Worm (Caenorhabditis elegans) whole organism, L4 larva: ENCODE measurements around the gene spk-1.

ENCODE experiments used
- F26F4.8 ChIP-seq: fragments of 200-800 bp; sonication (Bioruptor generic); conservative IDR thresholded peaks from 2 replicates; pipeline ENCODE4 v1.3.6; 2022; ENCODE audit warnings: missing genetic modification characterization, missing compliant biosample characterization
- aha-1 ChIP-seq: fragments of 150-350 bp; peaks from one replicate; lab custom pipeline; 2014; ENCODE audit warnings: missing biosample characterization, missing genetic modification characterization
- aly-2 ChIP-seq: sonication (generic microtip); optimal IDR thresholded peaks from 2 replicates; lab custom pipeline; 2018; ENCODE audit warnings: missing biosample characterization, missing genetic modification characterization
- ces-1 ChIP-seq: fragments of 150-350 bp; sonication (generic microtip); optimal IDR thresholded peaks from 4 replicates; lab custom pipeline; 2014; ENCODE audit warnings: missing biosample characterization, missing genetic modification reagents, missing genetic modification characterization
- jun-1 ChIP-seq: fragments of 150-350 bp; optimal IDR thresholded peaks from 2 replicates; lab custom pipeline; 2014; ENCODE audit warnings: missing biosample characterization, missing genetic modification reagents, missing genetic modification characterization
- nhr-237 ChIP-seq: sonication (generic microtip); optimal IDR thresholded peaks from 2 replicates; lab custom pipeline; 2017; ENCODE audit warnings: missing biosample characterization, missing genetic modification characterization
- pha-4 ChIP-seq, 2 experiments: fragments of 150-350 bp in 1 of 2; fragments of 200-800 bp in 1 of 2; sonication (Bioruptor generic) in 1 of 2; IDR thresholded peaks in 1 of 2; optimal IDR thresholded peaks in 1 of 2; 2 replicates each; pipeline versions ENCODE4 v1.3.6 to Lab custom; 2014 to 2022; ENCODE audit warnings: missing genetic modification characterization in 2 of 2, missing genetic modification reagents in 2 of 2, missing biosample characterization in 1 of 2, missing compliant biosample characterization in 1 of 2
- zag-1 ChIP-seq: fragments of 150-350 bp; optimal IDR thresholded peaks from 2 replicates; lab custom pipeline; 2014; ENCODE audit warnings: missing biosample characterization, missing genetic modification characterization
- zfp-3 ChIP-seq: fragments of 200-800 bp; sonication (Bioruptor generic); conservative IDR thresholded peaks from 2 replicates; pipeline ENCODE4 v1.3.6; 2022; ENCODE audit warnings: missing genetic modification reagents, missing genetic modification characterization, missing compliant biosample characterization

DNA sequence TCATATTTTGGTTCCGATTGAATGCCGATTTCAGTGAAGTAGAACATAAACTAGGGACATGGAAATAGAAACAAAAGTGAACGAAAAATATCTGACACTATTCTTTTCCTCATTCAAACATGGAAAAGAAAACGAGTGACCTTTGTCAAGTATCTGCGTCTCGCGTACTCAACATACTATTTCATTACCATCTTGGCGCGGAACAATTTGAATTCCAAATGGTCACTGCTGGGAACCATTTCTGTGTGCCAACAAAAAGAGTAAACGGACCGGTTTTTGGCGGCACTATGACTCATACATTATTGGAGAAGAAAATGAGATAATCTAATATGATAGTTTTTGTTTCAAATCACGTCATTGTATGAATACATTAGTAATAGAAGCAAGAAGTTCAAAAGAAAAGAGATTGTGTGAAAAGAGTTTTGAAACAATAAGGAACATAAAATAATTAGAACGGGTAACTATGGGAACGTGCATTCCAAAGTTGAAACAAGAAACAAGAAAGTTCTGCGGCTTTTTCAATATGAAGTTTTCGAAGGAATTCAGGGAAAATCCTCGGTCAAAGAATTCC lies 26.1 kb downstream of the spk-1 start:
- TF ChIP-seq pha-4 (GFP tag; IDR thresholded peaks at IDR 0.05; lab: Robert Waterston, UW) (no peak), pha-4 (tag; optimal IDR thresholded peaks at IDR 0.05; lab: Kevin White, UChicago) (no peak), jun-1 (tag; lab: Kevin White, UChicago) (no peak), aha-1 (tag; lab: Kevin White, UChicago) (peak; percentile 73), F26F4.8 (GFP tag; lab: Robert Waterston, UW) (no peak), zag-1 (tag; lab: Kevin White, UChicago) (no peak), ces-1 (no peak), nhr-237 (no peak), aly-2 (tag; lab: Kevin White, UChicago) (no peak), zfp-3 (no peak)
